Worm (Caenorhabditis elegans): Measurements from ENCODE around the gene W03C9.8.

DNA sequence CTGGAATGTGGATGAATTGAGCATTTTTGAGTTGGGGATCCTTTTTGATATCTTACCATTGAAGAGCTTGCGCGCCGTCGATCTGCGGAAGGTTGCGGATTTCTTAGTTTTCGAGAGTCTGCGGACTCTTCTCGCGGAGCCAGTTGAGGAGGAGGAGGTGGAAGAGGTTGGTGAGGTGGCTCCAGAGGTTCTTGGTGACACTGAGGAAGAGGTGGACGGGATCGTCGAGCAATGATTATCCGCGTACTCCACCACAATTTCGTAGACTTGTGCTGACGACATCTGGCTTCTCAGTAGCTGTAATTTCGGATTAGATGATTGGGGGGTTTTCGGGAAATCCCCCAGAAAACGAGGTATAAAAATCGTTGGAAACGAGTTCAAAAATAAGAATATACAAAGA lies 28.8 kb downstream of the W03C9.8 start, which contains the start of gene Y17G7B.21:
- TF ChIP-seq mdl-1 (tag; optimal IDR thresholded peaks at IDR 0.05) (no peak), nhr-12 (tag; optimal IDR thresholded peaks at IDR 0.05) (no peak), unc-39 (tag; optimal IDR thresholded peaks at IDR 0.05) (no peak), elt-3 (tag; optimal IDR thresholded peaks at IDR 0.05) (no peak), mab-5 (tag; optimal IDR thresholded peaks at IDR 0.05) (no peak)
